Fruit fly (Drosophila melanogaster) whole organism, embryonic: ENCODE results near the gene Frq2.

ENCODE experiments used
- Atf6 ChIP-seq: fragments of 200-800 bp; sonication (Bioruptor generic); IDR thresholded peaks from 2 replicates; pipeline ENCODE4 v1.3.6; 2022; ENCODE audit warnings: missing biosample characterization, missing genetic modification characterization
- CG10543 ChIP-seq: fragments of 200-800 bp; sonication (Bioruptor generic); optimal IDR thresholded peaks from 3 replicates; lab custom pipeline; 2017; ENCODE audit warnings: missing biosample characterization, mild to moderate bottlenecking, missing genetic modification characterization, moderate library complexity
- CG11504 ChIP-seq: fragments of 200-800 bp; sonication (Bioruptor generic); optimal IDR thresholded peaks from 3 replicates; lab custom pipeline; 2019; ENCODE audit warnings: missing biosample characterization, mild to moderate bottlenecking, missing genetic modification characterization, moderate library complexity
- CG11696 ChIP-seq: fragments of 200-800 bp; sonication (Bioruptor generic); IDR thresholded peaks from 2 replicates; pipeline ENCODE4 v1.3.6; 2022; ENCODE audit warnings: missing biosample characterization, missing genetic modification characterization
- CG12942 ChIP-seq: fragments of 200-800 bp; sonication (Bioruptor generic); optimal IDR thresholded peaks from 3 replicates; lab custom pipeline; 2016; ENCODE audit warnings: missing biosample characterization, missing genetic modification characterization
- CG13424 ChIP-seq: fragments of 200-800 bp; sonication (Bioruptor generic); optimal IDR thresholded peaks from 2 replicates; lab custom pipeline; 2019; ENCODE audit warnings: missing biosample characterization, mild to moderate bottlenecking, missing genetic modification characterization, moderate library complexity
- CG13894 ChIP-seq: fragments of 200-800 bp; sonication (Bioruptor generic); optimal IDR thresholded peaks from 3 replicates; lab custom pipeline; 2018; ENCODE audit warnings: missing biosample characterization, mild to moderate bottlenecking, missing genetic modification characterization, moderate library complexity
- CG15269 ChIP-seq: fragments of 200-800 bp; sonication (Bioruptor generic); optimal IDR thresholded peaks from 2 replicates; lab custom pipeline; 2018; ENCODE audit warnings: missing biosample characterization, mild to moderate bottlenecking, missing genetic modification characterization, moderate library complexity
- CG15514 ChIP-seq: fragments of 200-800 bp; sonication (Bioruptor generic); optimal IDR thresholded peaks from 3 replicates; lab custom pipeline; 2017; ENCODE audit warnings: missing biosample characterization, missing genetic modification characterization, mild to moderate bottlenecking, moderate library complexity, missing genetic modification reagents
- CG2678 ChIP-seq: fragments of 200-800 bp; sonication (Bioruptor generic); optimal IDR thresholded peaks from 3 replicates; lab custom pipeline; 2019; ENCODE audit warnings: missing biosample characterization, mild to moderate bottlenecking, missing genetic modification characterization, moderate library complexity
- CG3281 ChIP-seq: fragments of 200-800 bp; sonication (Bioruptor generic); optimal IDR thresholded peaks from 3 replicates; lab custom pipeline; 2017; ENCODE audit warnings: missing biosample characterization, mild to moderate bottlenecking, missing genetic modification characterization
- CG6254 ChIP-seq: fragments of 200-800 bp; sonication (Bioruptor generic); optimal IDR thresholded peaks from 3 replicates; lab custom pipeline; 2017; ENCODE audit warnings: mild to moderate bottlenecking, missing biosample characterization, missing genetic modification reagents, missing genetic modification characterization
- CG6272 ChIP-seq: fragments of 200-800 bp; sonication (Bioruptor generic); IDR thresholded peaks from 2 replicates; pipeline ENCODE4 v1.3.6; 2022; ENCODE audit warnings: missing biosample characterization, missing genetic modification characterization
- CG6765 ChIP-seq: fragments of 200-800 bp; sonication (Bioruptor generic); optimal IDR thresholded peaks from 3 replicates; lab custom pipeline; 2017; ENCODE audit warnings: missing biosample characterization, mild to moderate bottlenecking, missing genetic modification characterization
- CG6813 ChIP-seq: fragments of 200-800 bp; sonication (Bioruptor generic); optimal IDR thresholded peaks from 2 replicates; lab custom pipeline; 2017; ENCODE audit warnings: missing biosample characterization, missing genetic modification characterization, mild to moderate bottlenecking, moderate library complexity, missing genetic modification reagents
- CG7372 ChIP-seq: fragments of 200-800 bp; sonication (Bioruptor generic); IDR thresholded peaks from 2 replicates; pipeline ENCODE4 v1.3.6; 2022; ENCODE audit warnings: missing biosample characterization, missing genetic modification characterization
- CG7556 ChIP-seq: fragments of 200-800 bp; sonication (Bioruptor generic); optimal IDR thresholded peaks from 2 replicates; lab custom pipeline; 2017; ENCODE audit warnings: missing biosample characterization, mild to moderate bottlenecking, missing genetic modification characterization
- CG7839 ChIP-seq: fragments of 200-800 bp; sonication (Bioruptor generic); optimal IDR thresholded peaks from 3 replicates; lab custom pipeline; 2018; ENCODE audit warnings: missing biosample characterization, mild to moderate bottlenecking, missing genetic modification characterization, moderate library complexity
- CG8765 ChIP-seq: fragments of 200-800 bp; sonication (Bioruptor generic); IDR thresholded peaks from 2 replicates; pipeline ENCODE4 v1.3.6; 2022; ENCODE audit warnings: missing biosample characterization, missing genetic modification characterization
- CG8924 ChIP-seq: fragments of 200-800 bp; optimal IDR thresholded peaks from 3 replicates; lab custom pipeline; 2019; ENCODE audit warnings: missing biosample characterization, mild to moderate bottlenecking, missing genetic modification characterization, moderate library complexity
- CG9215 ChIP-seq: fragments of 200-800 bp; sonication (Bioruptor generic); IDR thresholded peaks from 2 replicates; pipeline ENCODE4 v1.3.6; 2022; ENCODE audit warnings: missing biosample characterization, missing genetic modification characterization
- CG9876 ChIP-seq: fragments of 200-800 bp; sonication (Bioruptor generic); optimal IDR thresholded peaks from 2 replicates; lab custom pipeline; 2016; ENCODE audit warnings: missing biosample characterization, missing genetic modification characterization
- Dref ChIP-seq: fragments of 200-800 bp; sonication (Bioruptor generic); IDR thresholded peaks from 2 replicates; pipeline ENCODE4 v1.3.6; 2022; ENCODE audit warnings: missing biosample characterization, missing genetic modification characterization
- Fer1 ChIP-seq: fragments of 200-800 bp; sonication (Bioruptor generic); optimal IDR thresholded peaks from 2 replicates; lab custom pipeline; 2017; ENCODE audit warnings: missing biosample characterization, mild to moderate bottlenecking, missing genetic modification characterization
- HHEX ChIP-seq: fragments of 200-800 bp; sonication (Bioruptor generic); optimal IDR thresholded peaks from 3 replicates; lab custom pipeline; 2017; ENCODE audit warnings: missing biosample characterization, mild to moderate bottlenecking, missing genetic modification characterization, missing genetic modification reagents
- MTF-1 ChIP-seq: fragments of 200-800 bp; sonication (Bioruptor generic); optimal IDR thresholded peaks from 2 replicates; lab custom pipeline; 2018; ENCODE audit warnings: missing biosample characterization, mild to moderate bottlenecking, missing genetic modification characterization, borderline replicate concordance
- Med ChIP-seq: fragments of 200-800 bp; sonication (Bioruptor generic); peaks from one replicate; lab custom pipeline; 2016; ENCODE audit warnings: missing biosample characterization, missing genetic modification characterization, mild to moderate bottlenecking, inconsistent platforms, moderate library complexity
- Meics ChIP-seq: fragments of 200-800 bp; sonication (Bioruptor generic); optimal IDR thresholded peaks from 2 replicates; lab custom pipeline; 2017; ENCODE audit warnings: missing biosample characterization, mild to moderate bottlenecking, missing genetic modification characterization
- Myb ChIP-seq: fragments of 200-800 bp; sonication (Bioruptor generic); optimal IDR thresholded peaks from 2 replicates; lab custom pipeline; 2016; ENCODE audit warnings: missing biosample characterization, missing genetic modification characterization
- Ptx1 ChIP-seq: fragments of 200-800 bp; sonication (Bioruptor generic); IDR thresholded peaks from 2 replicates; pipeline ENCODE4 v1.3.6; 2022; ENCODE audit warnings: missing biosample characterization, missing genetic modification characterization
- Rfx ChIP-seq: fragments of 200-800 bp; sonication (Bioruptor generic); IDR thresholded peaks from 2 replicates; pipeline ENCODE4 v1.3.6; 2022; ENCODE audit warnings: missing biosample characterization, missing genetic modification characterization
- Tbp ChIP-seq: fragments of >200 bp; optimal IDR thresholded peaks from 2 replicates; lab custom pipeline; 2018; ENCODE audit warnings: missing biosample characterization, missing genetic modification characterization
- abd-A ChIP-seq: fragments of 200-800 bp; sonication (Bioruptor generic); optimal IDR thresholded peaks from 3 replicates; lab custom pipeline; 2019; ENCODE audit warnings: missing biosample characterization, mild to moderate bottlenecking, missing genetic modification characterization, moderate library complexity
- ac ChIP-seq: fragments of 200-800 bp; sonication (Bioruptor generic); optimal IDR thresholded peaks from 3 replicates; lab custom pipeline; 2017; ENCODE audit warnings: missing biosample characterization, mild to moderate bottlenecking, missing genetic modification characterization
- aop ChIP-seq: fragments of 200-800 bp; sonication (Bioruptor generic); IDR thresholded peaks from 2 replicates; pipeline ENCODE4 v1.3.6; 2022; ENCODE audit warnings: missing biosample characterization, missing genetic modification characterization
- ap ChIP-seq: fragments of 200-800 bp; sonication (Bioruptor generic); IDR thresholded peaks from 2 replicates; pipeline ENCODE4 v1.3.6; 2022; ENCODE audit warnings: missing biosample characterization, missing genetic modification characterization
- caup ChIP-seq: fragments of 200-800 bp; sonication (Bioruptor generic); optimal IDR thresholded peaks from 3 replicates; lab custom pipeline; 2017; ENCODE audit warnings: missing biosample characterization, mild to moderate bottlenecking, missing genetic modification characterization, moderate library complexity; ENCODE audit not compliant: severe bottlenecking
- crol ChIP-seq: fragments of 200-800 bp; sonication (Bioruptor generic); IDR thresholded peaks from 2 replicates; pipeline ENCODE4 v1.3.6; 2022; ENCODE audit warnings: missing biosample characterization, missing genetic modification characterization
- gsb ChIP-seq: fragments of 200-800 bp; sonication (Bioruptor generic); IDR thresholded peaks from 2 replicates; pipeline ENCODE4 v1.3.6; 2022; ENCODE audit warnings: missing biosample characterization, missing genetic modification characterization
- lbe ChIP-seq: fragments of 200-800 bp; sonication (Bioruptor generic); optimal IDR thresholded peaks from 2 replicates; lab custom pipeline; 2016; ENCODE audit warnings: missing biosample characterization, mild to moderate bottlenecking, missing genetic modification characterization
- lov ChIP-seq, 2 experiments: fragments of 200-800 bp in 1 of 2; fragments of >200 bp in 1 of 2; sonication (Bioruptor generic) in 1 of 2; IDR thresholded peaks in 1 of 2; optimal IDR thresholded peaks in 1 of 2; 2 replicates in 1 of 2; 3 replicates in 1 of 2; pipeline versions ENCODE4 v1.3.6 to Lab custom; 2017 to 2022; ENCODE audit warnings: missing biosample characterization in 1 of 2, missing genetic modification characterization in 1 of 2
- maf-S ChIP-seq: fragments of 200-800 bp; sonication (Bioruptor generic); optimal IDR thresholded peaks from 2 replicates; lab custom pipeline; 2016; ENCODE audit warnings: missing biosample characterization, missing genetic modification characterization
- row ChIP-seq: fragments of 200-800 bp; sonication (Bioruptor generic); IDR thresholded peaks from 3 replicates; pipeline ENCODE4 v1.3.6; 2022; ENCODE audit warnings: missing biosample characterization, missing genetic modification characterization
- sd ChIP-seq: fragments of 200-800 bp; sonication (Bioruptor generic); optimal IDR thresholded peaks from 3 replicates; lab custom pipeline; 2018; ENCODE audit warnings: missing biosample characterization, mild to moderate bottlenecking, missing genetic modification characterization, moderate library complexity
- sob ChIP-seq: fragments of 200-800 bp; sonication (Bioruptor generic); IDR thresholded peaks from 2 replicates; pipeline ENCODE4 v1.3.6; 2022; ENCODE audit warnings: missing biosample characterization, missing genetic modification characterization
- tio ChIP-seq: fragments of 200-800 bp; sonication (Bioruptor generic); optimal IDR thresholded peaks from 2 replicates; lab custom pipeline; 2017; ENCODE audit warnings: missing biosample characterization, missing genetic modification characterization, inconsistent platforms

Gene Frq2

DNA sequence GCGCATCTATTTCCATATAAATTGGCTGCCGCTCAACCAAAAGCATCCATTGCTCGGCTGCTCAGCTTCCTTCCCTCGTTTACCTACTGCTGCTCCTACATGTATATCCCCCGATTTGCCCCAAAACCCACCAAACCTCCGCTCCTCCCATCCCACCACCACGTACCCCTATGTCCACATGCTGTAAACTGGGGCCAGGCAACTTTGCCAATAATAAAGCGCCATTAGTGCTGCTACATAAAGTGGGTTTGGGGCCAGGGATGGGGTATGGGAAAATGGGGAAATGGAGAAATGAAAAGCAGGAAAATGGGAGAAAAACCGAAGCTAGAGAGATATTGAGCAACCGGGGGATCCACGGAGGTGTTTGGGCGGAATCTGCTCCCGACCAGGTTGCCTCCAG, 28.1 kb upstream of the Frq2 start:
- TF ChIP-seq CG11696 (no peak), CG13894 (tag; lab: Kevin White, UChicago) (peak; percentile 54), abd-A (peak; percentile 51)

dm6 chrX:18151323-18151722, 26.1 kb upstream of the Frq2 start:
- TF ChIP-seq abd-A (peak; percentile 36), crol (GFP tag; lab: Robert Waterston, UW) (peak; percentile 52), CG10543 (GFP tag; lab: Kevin White, UChicago) (no peak), sd (tag; lab: Kevin White, UChicago) (peak; percentile 54), Myb (no peak)

- TF ChIP-seq Atf6 (GFP tag; lab: Robert Waterston, UW) (peak; percentile 23; the same call in 1 of the 2 replicates), CG11504 (peak; percentile 28), lbe (no peak), Rfx (GFP tag; lab: Robert Waterston, UW) (0 out of 2 replicates have a peak, but pooled peaks have one; percentile 27), CG7839 (tag; lab: Kevin White, UChicago) (peak; percentile 20), CG8924 (tag; lab: Kevin White, UChicago) (no peak), CG7372 (GFP tag; lab: Robert Waterston, UW) (no peak), Fer1 (GFP tag; lab: Kevin White, UChicago) (peak; percentile 57), ap (GFP tag; lab: Robert Waterston, UW) (no peak), CG2678 (peak; percentile 47), Meics (GFP tag; lab: Kevin White, UChicago) (peak; percentile 36), CG9215 (peak; percentile 29; the same call in 1 of the 2 replicates), aop (GFP tag; lab: Robert Waterston, UW) (no peak), CG7556 (GFP tag; lab: Kevin White, UChicago) (no peak), CG6254 (no peak), Med (GFP tag; lab: Kevin White, UChicago) (peak; percentile 65), row (GFP tag; lab: Robert Waterston, UW) (peak; percentile 57; the same call in 2 of the 3 replicates), CG12942 (GFP tag; lab: Kevin White, UChicago) (no peak), sob (0 out of 2 replicates have a peak, but pooled peaks have one; percentile 18), maf-S (GFP tag; lab: Kevin White, UChicago) (no peak), CG13424 (tag; lab: Kevin White, UChicago) (peak; percentile 35), CG8765 (no peak), caup (GFP tag; lab: Kevin White, UChicago) (peak; percentile 22), CG6813 (GFP tag; lab: Kevin White, UChicago) (no peak), lov (optimal IDR thresholded peaks at IDR 0.05; lab: Kevin White, UChicago) (no peak), lov (GFP tag; IDR thresholded peaks at IDR 0.05; lab: Robert Waterston, UW) (no peak), CG15269 (peak; percentile 41), CG15514 (GFP tag; lab: Kevin White, UChicago) (no peak), Dref (no peak), CG6765 (GFP tag; lab: Kevin White, UChicago) (no peak), gsb (GFP tag; lab: Robert Waterston, UW) (0 out of 2 replicates have a peak, but pooled peaks have one; percentile 23), HHEX (GFP tag; lab: Kevin White, UChicago) (peak; percentile 28), CG3281 (peak; percentile 28), Ptx1 (GFP tag; lab: Robert Waterston, UW) (peak; percentile 41; the same call in 1 of the 2 replicates), MTF-1 (GFP tag; lab: Kevin White, UChicago) (no peak), CG9876 (GFP tag; lab: Kevin White, UChicago) (no peak), tio (no peak), ac (GFP tag; lab: Kevin White, UChicago) (no peak), Tbp (GFP tag; lab: Kevin White, UChicago) (no peak), CG6272 (no peak)
Observed at dm6 chrX:18153001-18153400, 24.4 kb upstream of the Frq2 start.
